Fruit fly (Drosophila melanogaster) whole organism, pupa: ENCODE data around the gene lectin-24A.

Experiments used
- CG10348 ChIP-seq: fragments of 200-800 bp; sonication (Bioruptor generic); IDR thresholded peaks from 2 replicates; pipeline ENCODE4 v1.3.6; 2022; ENCODE audit warnings: missing biosample characterization, missing genetic modification characterization
- CG12605 ChIP-seq: fragments of 200-800 bp; sonication (Bioruptor generic); IDR thresholded peaks from 2 replicates; pipeline ENCODE4 v1.3.6; 2022; ENCODE audit warnings: missing biosample characterization, missing genetic modification characterization
- CG17806 ChIP-seq: fragments of 200-800 bp; sonication (Bioruptor generic); optimal IDR thresholded peaks from 2 replicates; lab custom pipeline; 2018; ENCODE audit warnings: missing biosample characterization, mild to moderate bottlenecking, missing genetic modification characterization, moderate library complexity
- EcR ChIP-seq: fragments of 200-800 bp; sonication (Bioruptor generic); optimal IDR thresholded peaks from 3 replicates; lab custom pipeline; 2019; ENCODE audit warnings: missing biosample characterization, missing genetic modification characterization, mild to moderate bottlenecking, moderate library complexity, missing genetic modification reagents
- Ets98B ChIP-seq: fragments of 200-800 bp; sonication (Bioruptor generic); IDR thresholded peaks from 2 replicates; pipeline ENCODE4 v1.3.6; 2022; ENCODE audit warnings: missing biosample characterization, missing genetic modification characterization
- Pif1A ChIP-seq: fragments of 200-800 bp; sonication (Bioruptor generic); optimal IDR thresholded peaks from 3 replicates; lab custom pipeline; 2016; ENCODE audit warnings: missing biosample characterization, missing genetic modification characterization
- Snoo ChIP-seq: fragments of 200-800 bp; sonication (Bioruptor generic); optimal IDR thresholded peaks from 3 replicates; lab custom pipeline; 2017; ENCODE audit warnings: missing biosample characterization, mild to moderate bottlenecking, missing genetic modification characterization, inconsistent platforms
- gl ChIP-seq: fragments of 200-800 bp; sonication (Bioruptor generic); optimal IDR thresholded peaks from 2 replicates; lab custom pipeline; 2018; ENCODE audit warnings: missing biosample characterization, mild to moderate bottlenecking, missing genetic modification characterization

DNA sequence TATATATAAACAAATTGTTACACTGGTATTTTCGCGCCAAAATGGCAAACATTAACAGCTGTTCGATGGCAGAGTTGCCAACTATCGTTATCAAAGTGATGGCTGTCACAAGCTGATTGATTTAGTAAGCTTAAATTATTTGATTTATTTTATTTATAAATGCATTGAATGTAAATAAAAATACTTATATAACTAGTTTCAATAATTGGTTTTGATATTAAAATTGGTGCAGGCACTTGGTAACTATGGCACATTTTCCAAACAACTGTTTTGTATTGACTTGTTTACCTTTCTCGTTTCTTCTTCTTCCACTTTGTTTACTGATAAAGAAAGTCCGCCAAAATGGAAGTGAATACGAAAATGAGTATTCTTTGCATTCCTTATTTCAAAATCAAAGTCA is 5.9 kb downstream of the lectin-24A start, which contains the start of gene cutlet:
- TF ChIP-seq CG17806 (tag; lab: Kevin White, UChicago): no peak
- TF ChIP-seq Ets98B (GFP tag; lab: Robert Waterston, UW): no peak
- no peak for TF ChIP-seq CG10348 (GFP tag; lab: Robert Waterston, UW)
- no peak for TF ChIP-seq Snoo
- TF ChIP-seq Pif1A (GFP tag; lab: Kevin White, UChicago): no peak
- no peak for TF ChIP-seq EcR (GFP tag; lab: Kevin White, UChicago)
- TF ChIP-seq CG12605 (GFP tag; lab: Robert Waterston, UW): no peak
- TF ChIP-seq gl (tag; lab: Kevin White, UChicago): no peak
